Worm (Caenorhabditis elegans): ENCODE results near the gene sss-1.

The sss-1 gene

ce11 chrIV:9855712-9856111 is 37.8 kb downstream of the sss-1 start, which contains the start of gene K07F5.12:
K07F5.12 (plus strand) TSS chrIV:9856012.
- TF ChIP-seq snpc-1.1 (tag; optimal IDR thresholded peaks at IDR 0.05; ENCODE audit: insufficient read depth), result no peak
- no peak for TF ChIP-seq attf-3 (GFP tag; conservative IDR thresholded peaks at IDR 0.05)
- TF ChIP-seq nhr-179 (tag; optimal IDR thresholded peaks at IDR 0.05), result no peak
- TF ChIP-seq zfh-2 (GFP tag; conservative IDR thresholded peaks at IDR 0.05), result no peak
- TF ChIP-seq C17E4.6 (GFP tag; IDR thresholded peaks at IDR 0.05), result no peak
- no peak for TF ChIP-seq ztf-3 (GFP tag; optimal IDR thresholded peaks at IDR 0.05)
- no peak for TF ChIP-seq ztf-28 (GFP tag; IDR thresholded peaks at IDR 0.05)
- no peak for TF ChIP-seq somi-1 (GFP tag; optimal IDR thresholded peaks at IDR 0.05)
- no peak for TF ChIP-seq athp-1 (tag; optimal IDR thresholded peaks at IDR 0.05)

- no peak for TF ChIP-seq F37B4.10 (GFP tag; IDR thresholded peaks at IDR 0.05)
- no peak for TF ChIP-seq him-1 (tag; optimal IDR thresholded peaks at IDR 0.05)
- peak; percentile 28 for TF ChIP-seq nhr-80 (tag; optimal IDR thresholded peaks at IDR 0.05)
- no peak for TF ChIP-seq sdz-38 (tag; optimal IDR thresholded peaks at IDR 0.05)
- TF ChIP-seq lir-1 (GFP tag; conservative IDR thresholded peaks at IDR 0.05), result no peak
- no peak for TF ChIP-seq K11D2.4 (GFP tag; IDR thresholded peaks at IDR 0.05)
Observed at ce11 chrIV:9854952-9855351, 38.6 kb downstream of the sss-1 start.

- 0 out of 2 replicates have a peak, but pooled peaks have one; percentile 2 for TF ChIP-seq madf-3 (GFP tag; IDR thresholded peaks at IDR 0.05)
- no peak for TF ChIP-seq bed-2 (GFP tag; IDR thresholded peaks at IDR 0.05)
- TF ChIP-seq nhr-120 (GFP tag; IDR thresholded peaks at IDR 0.05), result 0 out of 2 replicates have a peak, but pooled peaks have one; percentile 9
- TF ChIP-seq egrh-3 (GFP tag; IDR thresholded peaks at IDR 0.05), result peak; percentile 73
- no peak for TF ChIP-seq akir-1 (GFP tag; optimal IDR thresholded peaks at IDR 0.05)
- 0 out of 2 replicates have a peak, but pooled peaks have one; percentile 20 for TF ChIP-seq Y56A3A.18 (GFP tag; IDR thresholded peaks at IDR 0.05)
- TF ChIP-seq zfh-2 (GFP tag; conservative IDR thresholded peaks at IDR 0.05), result peak; percentile 76
- TF ChIP-seq hlh-26 (GFP tag; conservative IDR thresholded peaks at IDR 0.05), result 0 out of 2 replicates have a peak, but pooled peaks have one; percentile 24
- TF ChIP-seq mcd-1 (GFP tag; IDR thresholded peaks at IDR 0.05), result 0 out of 2 replicates have a peak, but pooled peaks have one; percentile 5
Observed at ce11 chrIV:9852818-9853466, 40.6 kb downstream of the sss-1 start.

ce11 chrIV:9852250-9852649 is 41.3 kb downstream of the sss-1 start, which contains the start of gene ssq-1:
ssq-1 (plus strand) TSS chrIV:9852550.
- no peak for TF ChIP-seq tlf-1 (GFP tag; optimal IDR thresholded peaks at IDR 0.05)
- TF ChIP-seq hlh-12 (tag; optimal IDR thresholded peaks at IDR 0.05), result no peak
- TF ChIP-seq xnd-1 (tag; optimal IDR thresholded peaks at IDR 0.05), result no peak
- TF ChIP-seq attf-6 (GFP tag; IDR thresholded peaks at IDR 0.05), result no peak
- TF ChIP-seq nfya-2 (GFP tag; IDR thresholded peaks at IDR 0.05), result no peak
- no peak for TF ChIP-seq ets-4 (GFP tag; optimal IDR thresholded peaks at IDR 0.05)
- TF ChIP-seq egl-44 (GFP tag; IDR thresholded peaks at IDR 0.05), result no peak
- TF ChIP-seq nhr-179 (tag; optimal IDR thresholded peaks at IDR 0.05), result no peak
- no peak for TF ChIP-seq efl-1 (GFP tag; optimal IDR thresholded peaks at IDR 0.05)
- no peak for TF ChIP-seq hlh-26 (GFP tag; conservative IDR thresholded peaks at IDR 0.05)

- no peak for TF ChIP-seq madf-10 (tag; optimal IDR thresholded peaks at IDR 0.05)
- no peak for TF ChIP-seq madf-8 (GFP tag; conservative IDR thresholded peaks at IDR 0.05)
- TF ChIP-seq lsy-27 (tag; optimal IDR thresholded peaks at IDR 0.05; ENCODE audit: borderline replicate concordance, insufficient read depth), result no peak
- TF ChIP-seq aptf-3 (GFP tag; IDR thresholded peaks at IDR 0.05), result no peak
- no peak for TF ChIP-seq mel-28 (tag; optimal IDR thresholded peaks at IDR 0.05; ENCODE audit: borderline replicate concordance)
- no peak for TF ChIP-seq somi-1 (GFP tag; optimal IDR thresholded peaks at IDR 0.05)
- TF ChIP-seq snpc-3.4 (tag; optimal IDR thresholded peaks at IDR 0.05), result no peak
- no peak for TF ChIP-seq nhr-120 (GFP tag; IDR thresholded peaks at IDR 0.05)
- no peak for TF ChIP-seq cebp-2 (GFP tag; IDR thresholded peaks at IDR 0.05)
- no peak for TF ChIP-seq F22D6.2 (tag; optimal IDR thresholded peaks at IDR 0.05)
Observed at ce11 chrIV:9850931-9851330, 42.6 kb downstream of the sss-1 start, which contains the start of gene ssp-10. ssp-10 (minus strand) TSS chrIV:9851031.

Measured in whole organism, young adult.